Worm (Caenorhabditis elegans) whole organism, L3 larva: ENCODE measurements around the gene F17E9.4.

Source experiments
- R02D3.7 ChIP-seq: fragments of 150-350 bp; optimal IDR thresholded peaks from 2 replicates; lab custom pipeline; 2014; ENCODE audit warnings: missing biosample characterization, missing genetic modification characterization
- ZK546.5 ChIP-seq: sonication (generic microtip); optimal IDR thresholded peaks from 2 replicates; lab custom pipeline; 2017; ENCODE audit warnings: missing biosample characterization, missing genetic modification characterization
- aly-2 ChIP-seq: fragments of 150-350 bp; optimal IDR thresholded peaks from 2 replicates; lab custom pipeline; 2014; ENCODE audit warnings: missing biosample characterization, missing genetic modification characterization
- ceh-16 ChIP-seq: sonication (generic microtip); optimal IDR thresholded peaks from 2 replicates; lab custom pipeline; 2017; ENCODE audit warnings: missing biosample characterization, missing genetic modification characterization
- ceh-28 ChIP-seq: fragments of 150-350 bp; optimal IDR thresholded peaks from 2 replicates; lab custom pipeline; 2014; ENCODE audit warnings: missing biosample characterization, missing genetic modification reagents, missing genetic modification characterization
- ceh-82 ChIP-seq: fragments of 150-350 bp; optimal IDR thresholded peaks from 2 replicates; lab custom pipeline; 2014; ENCODE audit warnings: missing biosample characterization, missing genetic modification characterization
- daf-12 ChIP-seq: fragments of 150-350 bp; optimal IDR thresholded peaks from 2 replicates; lab custom pipeline; 2014; ENCODE audit warnings: missing biosample characterization, missing genetic modification reagents, missing genetic modification characterization
- egl-27 ChIP-seq: sonication (generic microtip); optimal IDR thresholded peaks from 4 replicates; lab custom pipeline; 2017; ENCODE audit warnings: missing biosample characterization, missing genetic modification reagents, missing genetic modification characterization
- egl-5 ChIP-seq: fragments of 150-350 bp; optimal IDR thresholded peaks from 2 replicates; lab custom pipeline; 2017; ENCODE audit warnings: missing biosample characterization, missing genetic modification reagents, missing genetic modification characterization, inconsistent platforms
- elt-1 ChIP-seq: fragments of 150-350 bp; optimal IDR thresholded peaks from 2 replicates; lab custom pipeline; 2014; ENCODE audit warnings: missing biosample characterization, missing genetic modification characterization
- eor-1 ChIP-seq, 2 experiments: fragments of 150-350 bp; optimal IDR thresholded peaks; 2 replicates each; lab custom pipeline; 2014 to 2018; ENCODE audit warnings: missing biosample characterization in 2 of 2, missing genetic modification characterization in 2 of 2
- fkh-2 ChIP-seq: fragments of 150-350 bp; optimal IDR thresholded peaks from 2 replicates; lab custom pipeline; 2014; ENCODE audit warnings: missing biosample characterization, missing genetic modification reagents, missing genetic modification characterization
- fos-1 ChIP-seq: fragments of 150-350 bp; optimal IDR thresholded peaks from 2 replicates; lab custom pipeline; 2014; ENCODE audit warnings: missing biosample characterization, missing genetic modification characterization
- hmg-11 ChIP-seq: sonication (generic microtip); optimal IDR thresholded peaks from 2 replicates; lab custom pipeline; 2016; ENCODE audit warnings: missing genetic modification characterization, missing compliant biosample characterization
- jun-1 ChIP-seq: fragments of 150-350 bp; optimal IDR thresholded peaks from 2 replicates; lab custom pipeline; 2014; ENCODE audit warnings: missing biosample characterization, missing genetic modification reagents, missing genetic modification characterization
- lin-15B ChIP-seq: fragments of 150-350 bp; optimal IDR thresholded peaks from 2 replicates; lab custom pipeline; 2014; ENCODE audit warnings: missing biosample characterization, missing genetic modification characterization
- lin-39 ChIP-seq: fragments of 150-350 bp; optimal IDR thresholded peaks from 2 replicates; lab custom pipeline; 2018; ENCODE audit warnings: missing biosample characterization, missing genetic modification reagents, missing genetic modification characterization
- lsy-12 ChIP-seq: sonication (generic microtip); optimal IDR thresholded peaks from 2 replicates; lab custom pipeline; 2016; ENCODE audit warnings: mild to moderate bottlenecking, missing genetic modification characterization, missing compliant biosample characterization
- mdl-1 ChIP-seq: fragments of 150-350 bp; optimal IDR thresholded peaks from 2 replicates; lab custom pipeline; 2014; ENCODE audit warnings: missing biosample characterization, missing genetic modification characterization
- mml-1 ChIP-seq: fragments of 150-350 bp; sonication (generic microtip); optimal IDR thresholded peaks from 3 replicates; lab custom pipeline; 2014; ENCODE audit warnings: missing biosample characterization, missing genetic modification characterization
- nfya-1 ChIP-seq: sonication (generic microtip); optimal IDR thresholded peaks from 2 replicates; lab custom pipeline; 2017; ENCODE audit warnings: missing genetic modification characterization, mild to moderate bottlenecking, missing compliant biosample characterization, antibody characterized with exemption, moderate library complexity; ENCODE audit not compliant: insufficient read depth
- nhr-11 ChIP-seq: fragments of 150-350 bp; optimal IDR thresholded peaks from 2 replicates; lab custom pipeline; 2014; ENCODE audit warnings: missing biosample characterization, missing genetic modification characterization
- nhr-12 ChIP-seq: fragments of 150-350 bp; optimal IDR thresholded peaks from 2 replicates; lab custom pipeline; 2014; ENCODE audit warnings: missing biosample characterization, missing genetic modification characterization
- nhr-23 ChIP-seq: fragments of 150-350 bp; optimal IDR thresholded peaks from 2 replicates; lab custom pipeline; 2014; ENCODE audit warnings: missing biosample characterization, missing genetic modification reagents, missing genetic modification characterization
- nhr-25 ChIP-seq: sonication (generic microtip); optimal IDR thresholded peaks from 2 replicates; lab custom pipeline; 2017; ENCODE audit warnings: missing biosample characterization, missing genetic modification characterization
- nhr-28 ChIP-seq: fragments of 150-350 bp; optimal IDR thresholded peaks from 2 replicates; lab custom pipeline; 2014; ENCODE audit warnings: missing biosample characterization, missing genetic modification characterization
- nhr-43 ChIP-seq: sonication (generic microtip); optimal IDR thresholded peaks from 2 replicates; lab custom pipeline; 2016; ENCODE audit warnings: mild to moderate bottlenecking, missing genetic modification characterization, missing compliant biosample characterization; ENCODE audit not compliant: poor library complexity, severe bottlenecking
- nhr-76 ChIP-seq: fragments of 150-350 bp; sonication (generic microtip); optimal IDR thresholded peaks from 5 replicates; lab custom pipeline; 2014; ENCODE audit warnings: missing biosample characterization, missing genetic modification characterization
- nhr-77 ChIP-seq: fragments of 150-350 bp; optimal IDR thresholded peaks from 2 replicates; lab custom pipeline; 2014; ENCODE audit warnings: missing biosample characterization, missing genetic modification characterization
- pha-4 ChIP-seq: fragments of 150-350 bp; optimal IDR thresholded peaks from 2 replicates; lab custom pipeline; 2014; ENCODE audit warnings: missing biosample characterization, missing genetic modification reagents, missing genetic modification characterization
- sea-2 ChIP-seq: fragments of 150-350 bp; sonication (generic microtip); optimal IDR thresholded peaks from 4 replicates; lab custom pipeline; 2014; ENCODE audit warnings: missing biosample characterization, missing genetic modification reagents, missing genetic modification characterization
- skn-1 ChIP-seq: fragments of 150-350 bp; optimal IDR thresholded peaks from 2 replicates; lab custom pipeline; 2014; ENCODE audit warnings: missing biosample characterization, missing genetic modification characterization
- snpc-4 ChIP-seq: fragments of 150-350 bp; optimal IDR thresholded peaks from 2 replicates; lab custom pipeline; 2014; ENCODE audit warnings: missing biosample characterization, missing genetic modification characterization
- unc-39 ChIP-seq: sonication (generic microtip); optimal IDR thresholded peaks from 4 replicates; lab custom pipeline; 2017; ENCODE audit warnings: missing biosample characterization, missing genetic modification characterization
- unc-62 ChIP-seq: fragments of 150-350 bp; sonication (generic microtip); optimal IDR thresholded peaks from 4 replicates; lab custom pipeline; 2014; ENCODE audit warnings: missing biosample characterization, missing genetic modification reagents, missing genetic modification characterization
- zag-1 ChIP-seq: fragments of 150-350 bp; optimal IDR thresholded peaks from 2 replicates; lab custom pipeline; 2014; ENCODE audit warnings: missing biosample characterization, missing genetic modification characterization
- ztf-4 ChIP-seq: fragments of 150-350 bp; optimal IDR thresholded peaks from 2 replicates; lab custom pipeline; 2014; ENCODE audit warnings: missing biosample characterization, missing genetic modification characterization

F17E9.4 gene

DNA sequence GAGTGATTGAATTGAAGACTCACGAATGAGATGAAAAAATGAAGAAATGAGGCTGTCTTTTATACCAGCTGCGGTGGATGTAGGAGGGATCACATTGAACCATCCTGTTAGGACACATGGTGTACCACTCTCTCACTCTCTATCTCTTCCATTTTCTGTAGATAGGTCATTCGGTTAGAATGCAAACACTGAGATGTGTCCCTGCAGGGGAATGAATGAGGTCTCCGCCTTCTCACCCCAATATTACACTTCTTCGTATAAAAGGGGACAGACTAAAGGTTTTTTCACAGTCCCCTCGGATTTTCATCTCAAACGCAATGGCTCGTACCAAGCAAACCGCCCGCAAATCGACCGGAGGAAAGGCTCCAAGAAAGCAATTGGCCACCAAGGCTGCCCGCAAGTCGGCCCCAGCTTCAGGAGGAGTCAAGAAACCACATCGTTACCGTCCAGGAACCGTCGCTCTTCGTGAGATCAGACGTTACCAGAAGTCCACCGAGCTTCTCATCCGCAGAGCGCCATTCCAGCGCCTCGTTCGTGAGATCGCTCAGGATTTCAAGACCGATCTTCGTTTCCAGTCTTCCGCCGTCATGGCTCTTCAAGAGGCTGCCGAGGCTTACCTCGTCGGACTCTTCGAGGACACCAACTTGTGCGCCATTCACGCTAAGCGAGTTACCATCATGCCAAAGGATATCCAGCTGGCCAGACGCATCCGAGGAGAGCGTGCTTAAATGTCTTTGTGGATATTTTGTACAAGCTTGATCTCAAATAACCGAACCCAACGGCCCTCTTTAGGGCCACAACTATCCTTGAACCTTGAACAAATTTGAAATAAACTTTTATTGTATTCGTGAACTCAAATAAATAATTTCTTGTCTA lies 13.9 kb upstream of the F17E9.4 start, which contains the start of gene his-32:
TSS of gene his-32 (plus strand) at position 318 of the 876 bp plus-strand sequence.
- TF ChIP-seq mdl-1 (tag; lab: Kevin White, UChicago) (no peak), unc-39 (tag; lab: Kevin White, UChicago) (no peak), egl-5 (no peak), nhr-11 (tag; lab: Kevin White, UChicago) (no peak), nhr-23 (tag; lab: Kevin White, UChicago) (peak; percentile 88), R02D3.7 (tag; lab: Kevin White, UChicago) (no peak), eor-1 (tag; optimal IDR thresholded peaks at IDR 0.05; lab: Kevin White, UChicago) (no peak), lsy-12 (tag; lab: Kevin White, UChicago) (peak; percentile 43), aly-2 (tag; lab: Kevin White, UChicago) (no peak), elt-1 (peak; percentile 48), ceh-28 (no peak), pha-4 (tag; lab: Kevin White, UChicago) (peak; percentile 42), ztf-4 (tag; lab: Kevin White, UChicago) (no peak), ceh-16 (tag; lab: Kevin White, UChicago) (no peak), fkh-2 (no peak), ZK546.5 (tag; lab: Kevin White, UChicago) (no peak), unc-62 (no peak), lin-15B (tag; lab: Kevin White, UChicago) (peak; percentile 15), nhr-43 (tag; lab: Kevin White, UChicago) (peak; percentile 26), nhr-25 (tag; lab: Kevin White, UChicago) (peak; percentile 94), nhr-12 (tag; lab: Kevin White, UChicago) (no peak)
- TF ChIP-seq, all 47 proteins: peak for 7

DNA sequence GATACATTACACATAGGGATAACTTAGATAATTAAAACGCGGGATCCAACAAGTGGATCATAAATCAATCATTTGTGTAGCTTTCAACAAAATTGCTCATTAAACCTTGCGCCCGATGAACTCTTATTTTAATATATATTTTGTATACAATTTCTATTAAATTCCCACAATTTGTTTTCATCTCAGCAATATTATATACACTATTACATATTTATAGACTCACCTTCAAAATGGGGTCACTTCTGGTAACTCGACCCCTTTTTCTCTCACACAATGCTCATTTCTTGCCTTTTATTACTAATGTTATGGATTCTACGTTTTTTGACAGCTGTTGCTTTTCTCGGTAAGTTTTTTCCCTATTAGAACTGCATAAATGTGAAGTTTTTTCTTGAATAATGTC lies 8.5 kb upstream of the F17E9.4 start, which contains the start of gene lgc-6:
TSS of gene lgc-6 (plus strand) at position 301 of the 400 bp plus-strand sequence.
- TF ChIP-seq pha-4 (tag; lab: Kevin White, UChicago) (no peak), fkh-2 (no peak), nfya-1 (no peak), fos-1 (tag; lab: Kevin White, UChicago) (no peak)
- TF ChIP-seq, all 47 proteins: peak for 0

DNA sequence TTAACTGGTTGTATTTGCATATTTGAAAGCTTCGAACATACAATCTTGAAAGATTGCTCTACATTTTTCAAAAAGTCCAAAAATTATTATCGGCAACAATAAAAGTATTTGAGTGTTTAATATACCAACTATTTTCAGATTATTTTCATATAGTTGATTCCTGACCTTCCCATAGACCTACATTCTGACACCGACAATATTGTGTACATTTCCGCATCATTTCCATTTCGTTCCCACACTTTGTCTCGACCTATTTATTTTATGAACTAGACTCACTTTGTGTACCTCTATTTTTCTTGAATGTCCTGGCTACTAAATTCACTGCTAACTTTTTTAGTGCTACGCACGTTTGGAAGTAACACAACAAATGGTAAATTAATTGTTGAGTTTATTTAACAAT lies 5.8 kb upstream of the F17E9.4 start, which contains the start of gene lgc-5:
TSS of gene lgc-5 (plus strand) at position 301 of the 400 bp plus-strand sequence.
- TF ChIP-seq aly-2 (tag; lab: Kevin White, UChicago) (no peak), nhr-76 (no peak), fkh-2 (no peak), nhr-28 (no peak), mml-1 (tag; lab: Kevin White, UChicago) (no peak), egl-27 (tag; lab: Kevin White, UChicago) (no peak), nhr-25 (tag; lab: Kevin White, UChicago) (no peak), elt-1 (no peak), jun-1 (tag; lab: Kevin White, UChicago) (no peak), snpc-4 (tag; lab: Kevin White, UChicago) (no peak), skn-1 (tag; lab: Kevin White, UChicago) (no peak), sea-2 (GFP tag; lab: Kevin White, UChicago) (no peak), lsy-12 (tag; lab: Kevin White, UChicago) (no peak), nhr-12 (tag; lab: Kevin White, UChicago) (no peak), eor-1 (tag; optimal IDR thresholded peaks at IDR 0.05; lab: Kevin White, UChicago) (no peak), daf-12 (tag; lab: Kevin White, UChicago) (no peak), lin-39 (tag; lab: Kevin White, UChicago) (no peak), pha-4 (tag; lab: Kevin White, UChicago) (no peak)

DNA sequence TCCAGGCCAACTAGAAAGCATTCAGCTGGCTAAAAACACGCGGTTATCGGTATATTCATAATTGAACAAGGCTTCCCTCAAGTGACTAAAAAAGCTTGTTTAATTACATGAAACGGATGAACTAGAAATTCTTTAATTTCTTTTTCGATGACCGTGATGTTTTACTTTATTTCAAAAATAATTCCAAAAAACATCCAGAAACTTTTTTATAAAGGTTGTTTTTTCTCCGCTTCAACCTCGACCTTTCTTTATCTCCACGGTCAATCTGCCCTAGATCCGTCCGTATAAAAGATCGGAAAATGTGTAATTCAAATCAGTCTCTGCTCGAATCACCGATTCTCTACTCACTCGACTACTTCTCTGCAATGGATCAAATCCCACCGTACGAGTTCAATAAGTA lies 2.7 kb upstream of the F17E9.4 start, which contains the start of gene F17E9.5:
TSS of gene F17E9.5 (plus strand) at position 301 of the 400 bp plus-strand sequence.
- TF ChIP-seq nhr-28 (no peak), eor-1 (tag; optimal IDR thresholded peaks at IDR 0.05; lab: Kevin White, UChicago) (no peak), hmg-11 (tag; lab: Kevin White, UChicago) (no peak), ceh-82 (tag; lab: Kevin White, UChicago) (no peak), pha-4 (tag; lab: Kevin White, UChicago) (no peak), sea-2 (GFP tag; lab: Kevin White, UChicago) (no peak), mml-1 (tag; lab: Kevin White, UChicago) (no peak), lin-15B (tag; lab: Kevin White, UChicago) (no peak), nhr-77 (tag; lab: Kevin White, UChicago) (no peak), zag-1 (tag; lab: Kevin White, UChicago) (no peak), nhr-43 (tag; lab: Kevin White, UChicago) (no peak), skn-1 (tag; lab: Kevin White, UChicago) (no peak), egl-27 (tag; lab: Kevin White, UChicago) (no peak)
